Fruit fly (Drosophila melanogaster): ENCODE results near the gene LysE.
A peak's percentile ranks its signal among the peaks of the same experiment; 100 is the strongest.

LysE gene

dm6 chr3L:1176515-1176914, 36.1 kb upstream of the LysE start (continued):
- no peak for TF ChIP-seq CG11723 (GFP tag; optimal IDR thresholded peaks at IDR 0.05)
- TF ChIP-seq crc (GFP tag; optimal IDR thresholded peaks at IDR 0.05), result no peak
- TF ChIP-seq mam (GFP tag; optimal IDR thresholded peaks at IDR 0.05), result no peak
- no peak for TF ChIP-seq exex (tag; optimal IDR thresholded peaks at IDR 0.05)
- 0 out of 2 replicates have a peak, but pooled peaks have one; percentile 6 for TF ChIP-seq vvl (GFP tag; IDR thresholded peaks at IDR 0.05)

- peak; percentile 36 for TF ChIP-seq Scr (GFP tag; IDR thresholded peaks at IDR 0.05; ENCODE audit: partially characterized antibody)
- TF ChIP-seq Ssrp (tag; optimal IDR thresholded peaks at IDR 0.05), result no peak
- no peak for TF ChIP-seq CG4282 (GFP tag; optimal IDR thresholded peaks at IDR 0.05)
- TF ChIP-seq CG18262 (tag; optimal IDR thresholded peaks at IDR 0.05), result no peak
- no peak for TF ChIP-seq CG10959 (GFP tag; IDR thresholded peaks at IDR 0.05)
- TF ChIP-seq Bdp1 (GFP tag; optimal IDR thresholded peaks at IDR 0.05), result no peak
- 0 out of 2 replicates have a peak, but pooled peaks have one; percentile 24 for TF ChIP-seq CG31224 (GFP tag; IDR thresholded peaks at IDR 0.05)
- TF ChIP-seq Chrac-16 (GFP tag; optimal IDR thresholded peaks at IDR 0.05), result no peak
- no peak for TF ChIP-seq CG2678 (tag; optimal IDR thresholded peaks at IDR 0.05)
- no peak for TF ChIP-seq slbo (GFP tag; IDR thresholded peaks at IDR 0.05)
- TF ChIP-seq Vsx1 (GFP tag; optimal IDR thresholded peaks at IDR 0.05), result peak; percentile 19
- TF ChIP-seq her (GFP tag; optimal IDR thresholded peaks at IDR 0.05), result peak; percentile 29
- no peak for TF ChIP-seq CoRest (tag; optimal IDR thresholded peaks at IDR 0.05)
- no peak for TF ChIP-seq CG6689 (GFP tag; IDR thresholded peaks at IDR 0.05)
- no peak for TF ChIP-seq ac (GFP tag; optimal IDR thresholded peaks at IDR 0.05)
- TF ChIP-seq nerfin-2 (GFP tag; IDR thresholded peaks at IDR 0.05; ENCODE audit: partially characterized antibody), result no peak
- no peak for TF ChIP-seq CG10543 (GFP tag; optimal IDR thresholded peaks at IDR 0.05)
- peak; percentile 97 for TF ChIP-seq Adf1 (GFP tag; IDR thresholded peaks at IDR 0.05)
- no peak for TF ChIP-seq CG1529 (GFP tag; optimal IDR thresholded peaks at IDR 0.05)
- TF ChIP-seq toy (GFP tag; IDR thresholded peaks at IDR 0.05), result no peak
- TF ChIP-seq dmrt11E (tag; optimal IDR thresholded peaks at IDR 0.05), result no peak
- no peak for TF ChIP-seq Lhr (GFP tag; optimal IDR thresholded peaks at IDR 0.05)
- no peak for TF ChIP-seq en (GFP tag; optimal IDR thresholded peaks at IDR 0.05)
- no peak for TF ChIP-seq sna (GFP tag; IDR thresholded peaks at IDR 0.05; ENCODE audit: partially characterized antibody)
- no peak for TF ChIP-seq ttk (GFP tag; IDR thresholded peaks at IDR 0.05)
- TF ChIP-seq GATAe (GFP tag; conservative IDR thresholded peaks at IDR 0.05), result no peak
- TF ChIP-seq twi (tag; optimal IDR thresholded peaks at IDR 0.05), result peak; percentile 80
- peak in 1 of 2 experiments; percentile 10 for TF ChIP-seq dpn (GFP tag; optimal IDR thresholded peaks at IDR 0.05)
- peak; percentile 26 for TF ChIP-seq Ets65A (GFP tag)
- peak; percentile 54 for TF ChIP-seq CG17829 (tag; optimal IDR thresholded peaks at IDR 0.05)
- TF ChIP-seq CG13296 (GFP tag; optimal IDR thresholded peaks at IDR 0.05), result no peak
- no peak for TF ChIP-seq CG14860 (GFP tag; IDR thresholded peaks at IDR 0.05; ENCODE audit: partially characterized antibody)
- peak; percentile 0 for TF ChIP-seq BtbVII (GFP tag; optimal IDR thresholded peaks at IDR 0.05)
- TF ChIP-seq D19B (GFP tag; optimal IDR thresholded peaks at IDR 0.05), result no peak
- no peak for TF ChIP-seq CG17186 (GFP tag; optimal IDR thresholded peaks at IDR 0.05)
- no peak for TF ChIP-seq tup (GFP tag; optimal IDR thresholded peaks at IDR 0.05)
- no peak for TF ChIP-seq CG18476 (GFP tag; optimal IDR thresholded peaks at IDR 0.05)
- TF ChIP-seq CG16779 (GFP tag; IDR thresholded peaks at IDR 0.05), result no peak
- no peak for TF ChIP-seq Dek (tag; optimal IDR thresholded peaks at IDR 0.05)
- TF ChIP-seq eve (GFP tag; optimal IDR thresholded peaks at IDR 0.05), result no peak
- peak; percentile 47 for TF ChIP-seq CG33557 (GFP tag; optimal IDR thresholded peaks at IDR 0.05)
- peak; percentile 11 for TF ChIP-seq odd (GFP tag; optimal IDR thresholded peaks at IDR 0.05)
- no peak for TF ChIP-seq BEAF-32 (GFP tag; optimal IDR thresholded peaks at IDR 0.05)
- TF ChIP-seq fru (optimal IDR thresholded peaks at IDR 0.05), result no peak
- no peak for TF ChIP-seq CG43689 (GFP tag; IDR thresholded peaks at IDR 0.05)
These were observed 35.5 kb upstream of the LysE start, which contains the start of gene bab2 for dm6 chr3L:1177085-1177484. Gene bab2 (minus strand): TSS chr3L:1177276.
